Fruit fly (Drosophila melanogaster) whole organism, embryonic: ENCODE results near the gene vsg.
A peak's percentile ranks its signal among the peaks of the same experiment; 100 is the strongest.

Experiments used
- Atf6 ChIP-seq: fragments of 200-800 bp; sonication (Bioruptor generic); IDR thresholded peaks from 2 replicates; pipeline ENCODE4 v1.3.6; 2022; ENCODE audit warnings: missing biosample characterization, missing genetic modification characterization
- C15 ChIP-seq: fragments of 200-800 bp; sonication (Bioruptor generic); IDR thresholded peaks from 3 replicates; pipeline ENCODE4 v1.3.6; 2022; ENCODE audit warnings: missing biosample characterization, missing genetic modification characterization
- CG10147 ChIP-seq: fragments of 200-800 bp; sonication (Bioruptor generic); optimal IDR thresholded peaks from 2 replicates; lab custom pipeline; 2019; ENCODE audit warnings: missing biosample characterization, mild to moderate bottlenecking, missing genetic modification characterization, moderate library complexity
- CG11695 ChIP-seq: fragments of 200-800 bp; sonication (Bioruptor generic); IDR thresholded peaks from 3 replicates; pipeline ENCODE4 v1.3.6; 2022; ENCODE audit warnings: missing biosample characterization, missing genetic modification characterization
- CG12071 ChIP-seq: fragments of 200-800 bp; sonication (Bioruptor generic); optimal IDR thresholded peaks from 3 replicates; lab custom pipeline; 2018; ENCODE audit warnings: missing biosample characterization, mild to moderate bottlenecking, missing genetic modification characterization
- CG12236 ChIP-seq: fragments of 200-800 bp; sonication (Bioruptor generic); optimal IDR thresholded peaks from 2 replicates; lab custom pipeline; 2016; ENCODE audit warnings: missing biosample characterization, missing genetic modification characterization
- CG13123 ChIP-seq: fragments of 200-800 bp; sonication (Bioruptor generic); optimal IDR thresholded peaks from 2 replicates; lab custom pipeline; 2016; ENCODE audit warnings: missing biosample characterization, missing genetic modification characterization
- CG13296 ChIP-seq: fragments of 200-800 bp; sonication (Bioruptor generic); optimal IDR thresholded peaks from 3 replicates; lab custom pipeline; 2018; ENCODE audit warnings: missing biosample characterization, mild to moderate bottlenecking, missing genetic modification characterization
- CG14860 ChIP-seq: fragments of 200-800 bp; sonication (Bioruptor generic); IDR thresholded peaks from 3 replicates; pipeline ENCODE4 v1.3.6; 2022; ENCODE audit warnings: missing biosample characterization, missing genetic modification characterization; ENCODE audit not compliant: partially characterized antibody
- CG17829 ChIP-seq: fragments of 200-800 bp; optimal IDR thresholded peaks from 2 replicates; lab custom pipeline; 2019; ENCODE audit warnings: missing biosample characterization, mild to moderate bottlenecking, missing genetic modification characterization, moderate library complexity
- CG2678 ChIP-seq: fragments of 200-800 bp; sonication (Bioruptor generic); optimal IDR thresholded peaks from 3 replicates; lab custom pipeline; 2019; ENCODE audit warnings: missing biosample characterization, mild to moderate bottlenecking, missing genetic modification characterization, moderate library complexity
- CG32767 ChIP-seq: fragments of 200-800 bp; sonication (Bioruptor generic); IDR thresholded peaks from 2 replicates; pipeline ENCODE4 v1.3.6; 2022; ENCODE audit warnings: missing biosample characterization, missing genetic modification characterization
- CG3847 ChIP-seq: fragments of 200-800 bp; sonication (Bioruptor generic); IDR thresholded peaks from 2 replicates; pipeline ENCODE4 v1.3.6; 2022; ENCODE audit warnings: missing biosample characterization, missing genetic modification characterization
- CG6689 ChIP-seq: fragments of 200-800 bp; sonication (Bioruptor generic); IDR thresholded peaks from 2 replicates; pipeline ENCODE4 v1.3.6; 2022; ENCODE audit warnings: missing biosample characterization, missing genetic modification characterization
- CG9727 ChIP-seq: fragments of 200-800 bp; sonication (Bioruptor generic); optimal IDR thresholded peaks from 3 replicates; lab custom pipeline; 2017; ENCODE audit warnings: missing biosample characterization, mild to moderate bottlenecking, missing genetic modification characterization
- Camta ChIP-seq: fragments of 200-800 bp; sonication (Bioruptor generic); optimal IDR thresholded peaks from 2 replicates; lab custom pipeline; 2016; ENCODE audit warnings: missing biosample characterization, missing genetic modification characterization
- Fer2 ChIP-seq: fragments of 200-800 bp; sonication (Bioruptor generic); optimal IDR thresholded peaks from 2 replicates; lab custom pipeline; 2018; ENCODE audit warnings: missing biosample characterization, mild to moderate bottlenecking, missing genetic modification characterization, moderate library complexity
- H2.0 ChIP-seq: fragments of 200-800 bp; sonication (Bioruptor generic); IDR thresholded peaks from 2 replicates; pipeline ENCODE4 v1.3.6; 2022; ENCODE audit warnings: missing biosample characterization, missing genetic modification characterization
- HLH54F ChIP-seq: fragments of 200-800 bp; sonication (Bioruptor generic); optimal IDR thresholded peaks from 3 replicates; lab custom pipeline; 2016; ENCODE audit warnings: missing biosample characterization, missing genetic modification characterization
- Hmx ChIP-seq: fragments of 200-800 bp; sonication (Bioruptor generic); optimal IDR thresholded peaks from 2 replicates; lab custom pipeline; 2016; ENCODE audit warnings: missing biosample characterization, missing genetic modification characterization
- Hr3 ChIP-seq: fragments of 200-800 bp; sonication (Bioruptor generic); optimal IDR thresholded peaks from 3 replicates; lab custom pipeline; 2016; ENCODE audit warnings: missing biosample characterization, missing genetic modification characterization
- Kr ChIP-seq: fragments of 200-800 bp; sonication (Bioruptor generic); optimal IDR thresholded peaks from 2 replicates; lab custom pipeline; 2017; ENCODE audit warnings: missing biosample characterization, mild to moderate bottlenecking, missing genetic modification characterization
- Lpt ChIP-seq: fragments of >200 bp; optimal IDR thresholded peaks from 2 replicates; lab custom pipeline; 2018; ENCODE audit warnings: missing biosample characterization, missing genetic modification characterization
- Mad ChIP-seq: fragments of 200-800 bp; sonication (Bioruptor generic); optimal IDR thresholded peaks from 2 replicates; lab custom pipeline; 2016; ENCODE audit warnings: missing biosample characterization, missing genetic modification characterization
- Max ChIP-seq: fragments of 200-800 bp; sonication (Bioruptor generic); optimal IDR thresholded peaks from 2 replicates; lab custom pipeline; 2016; ENCODE audit warnings: missing biosample characterization, mild to moderate bottlenecking, missing genetic modification characterization
- Nf-YB ChIP-seq: fragments of 200-800 bp; sonication (Bioruptor generic); optimal IDR thresholded peaks from 3 replicates; lab custom pipeline; 2019; ENCODE audit warnings: missing biosample characterization, mild to moderate bottlenecking, missing genetic modification characterization, moderate library complexity
- Optix ChIP-seq: fragments of 200-800 bp; sonication (Bioruptor generic); IDR thresholded peaks from 3 replicates; pipeline ENCODE4 v1.3.6; 2022; ENCODE audit warnings: missing biosample characterization, missing genetic modification characterization
- Pdp1 ChIP-seq, 2 experiments: fragments of 200-800 bp; sonication (Bioruptor generic); optimal IDR thresholded peaks; 3 replicates each; lab custom pipeline; 2016; ENCODE audit warnings: missing biosample characterization in 2 of 2, missing genetic modification characterization in 2 of 2, mild to moderate bottlenecking in 1 of 2, moderate library complexity in 1 of 2
- Rfx ChIP-seq: fragments of 200-800 bp; sonication (Bioruptor generic); IDR thresholded peaks from 2 replicates; pipeline ENCODE4 v1.3.6; 2022; ENCODE audit warnings: missing biosample characterization, missing genetic modification characterization
- Sox102F ChIP-seq: fragments of 200-800 bp; sonication (Bioruptor generic); optimal IDR thresholded peaks from 2 replicates; lab custom pipeline; 2018; ENCODE audit warnings: missing biosample characterization, mild to moderate bottlenecking, missing genetic modification characterization, moderate library complexity
- Sry-β ChIP-seq: fragments of 200-800 bp; sonication (Bioruptor generic); optimal IDR thresholded peaks from 2 replicates; lab custom pipeline; 2018; ENCODE audit warnings: missing biosample characterization, mild to moderate bottlenecking, missing genetic modification characterization, moderate library complexity
- TFAM ChIP-seq: fragments of 200-800 bp; sonication (Bioruptor generic); optimal IDR thresholded peaks from 2 replicates; lab custom pipeline; 2017; ENCODE audit warnings: missing biosample characterization, missing genetic modification characterization, inconsistent platforms
- Taf1 ChIP-seq: fragments of 200-800 bp; sonication (Bioruptor generic); IDR thresholded peaks from 2 replicates; pipeline ENCODE4 v1.3.6; 2022; ENCODE audit warnings: missing biosample characterization, missing genetic modification characterization
- Tbp ChIP-seq: fragments of >200 bp; optimal IDR thresholded peaks from 2 replicates; lab custom pipeline; 2018; ENCODE audit warnings: missing biosample characterization, missing genetic modification characterization
- Xbp1 ChIP-seq: fragments of 200-800 bp; sonication (Bioruptor generic); optimal IDR thresholded peaks from 3 replicates; lab custom pipeline; 2016; ENCODE audit warnings: missing biosample characterization, mild to moderate bottlenecking, missing genetic modification characterization
- abd-A ChIP-seq: fragments of 200-800 bp; sonication (Bioruptor generic); optimal IDR thresholded peaks from 3 replicates; lab custom pipeline; 2019; ENCODE audit warnings: missing biosample characterization, mild to moderate bottlenecking, missing genetic modification characterization, moderate library complexity
- ac ChIP-seq: fragments of 200-800 bp; sonication (Bioruptor generic); optimal IDR thresholded peaks from 3 replicates; lab custom pipeline; 2017; ENCODE audit warnings: missing biosample characterization, mild to moderate bottlenecking, missing genetic modification characterization
- ash1 ChIP-seq: fragments of 200-800 bp; sonication (Bioruptor generic); optimal IDR thresholded peaks from 2 replicates; lab custom pipeline; 2018; ENCODE audit warnings: missing biosample characterization, mild to moderate bottlenecking, missing genetic modification characterization
- ato ChIP-seq: fragments of 200-800 bp; sonication (Bioruptor generic); IDR thresholded peaks from 2 replicates; pipeline ENCODE4 v1.3.6; 2022; ENCODE audit warnings: missing biosample characterization, missing genetic modification characterization; ENCODE audit not compliant: partially characterized antibody
- bcd ChIP-seq: fragments of 200-800 bp; sonication (Bioruptor generic); optimal IDR thresholded peaks from 2 replicates; lab custom pipeline; 2017; ENCODE audit warnings: missing biosample characterization, mild to moderate bottlenecking, missing genetic modification characterization
- cato ChIP-seq: fragments of 200-800 bp; sonication (Bioruptor generic); optimal IDR thresholded peaks from 2 replicates; lab custom pipeline; 2016; ENCODE audit warnings: missing biosample characterization, missing genetic modification characterization, borderline replicate concordance
- cwo ChIP-seq: fragments of 200-800 bp; sonication (Bioruptor generic); optimal IDR thresholded peaks from 3 replicates; lab custom pipeline; 2017; ENCODE audit warnings: missing biosample characterization, missing genetic modification characterization, mild to moderate bottlenecking, moderate library complexity, missing genetic modification reagents
- jumu ChIP-seq: fragments of 200-800 bp; sonication (Bioruptor generic); optimal IDR thresholded peaks from 3 replicates; lab custom pipeline; 2016; ENCODE audit warnings: missing biosample characterization, missing genetic modification characterization
- kah ChIP-seq: fragments of 200-800 bp; sonication (Bioruptor generic); optimal IDR thresholded peaks from 2 replicates; lab custom pipeline; 2018; ENCODE audit warnings: missing biosample characterization, mild to moderate bottlenecking, missing genetic modification characterization
- nom ChIP-seq: fragments of 200-800 bp; sonication (Bioruptor generic); optimal IDR thresholded peaks from 2 replicates; lab custom pipeline; 2017; ENCODE audit warnings: missing biosample characterization, missing genetic modification characterization, mild to moderate bottlenecking, moderate library complexity, missing genetic modification reagents
- prd ChIP-seq, 3 experiments: fragments of >200 bp in 2 of 3; fragments of 200-800 bp in 1 of 3; sonication (Bioruptor generic) in 1 of 3; optimal IDR thresholded peaks in 2 of 3; IDR thresholded peaks in 1 of 3; 2 replicates in 2 of 3; 3 replicates in 1 of 3; pipeline versions ENCODE4 v1.3.6 to Lab custom; 2017 to 2022; ENCODE audit warnings: missing biosample characterization in 1 of 3, missing genetic modification characterization in 1 of 3
- sd ChIP-seq: fragments of 200-800 bp; sonication (Bioruptor generic); optimal IDR thresholded peaks from 3 replicates; lab custom pipeline; 2018; ENCODE audit warnings: missing biosample characterization, mild to moderate bottlenecking, missing genetic modification characterization, moderate library complexity
- sob ChIP-seq: fragments of 200-800 bp; sonication (Bioruptor generic); IDR thresholded peaks from 2 replicates; pipeline ENCODE4 v1.3.6; 2022; ENCODE audit warnings: missing biosample characterization, missing genetic modification characterization
- tin ChIP-seq: fragments of 200-800 bp; sonication (Bioruptor generic); optimal IDR thresholded peaks from 3 replicates; lab custom pipeline; 2016; ENCODE audit warnings: missing biosample characterization, missing genetic modification characterization

vsg gene

dm6 chr3L:9692892-9693551 lies 21.1 kb upstream of the vsg start (continued):
- TF ChIP-seq CG2678 (tag; lab: Kevin White, UChicago) (peak; percentile 98), CG13123 (GFP tag; lab: Kevin White, UChicago) (peak; percentile 82), cato (GFP tag; lab: Kevin White, UChicago) (peak; percentile 96), Sry-β (GFP tag; lab: Kevin White, UChicago) (peak; percentile 58), sd (tag; lab: Kevin White, UChicago) (peak; percentile 76), CG12071 (GFP tag; lab: Kevin White, UChicago) (peak; percentile 81), Sox102F (GFP tag; lab: Kevin White, UChicago) (peak; percentile 93), Atf6 (GFP tag; lab: Robert Waterston, UW) (peak; percentile 94), Pdp1 (GFP tag; optimal IDR thresholded peaks at IDR 0.05; lab: Kevin White, UChicago) (peak; percentile 93 to 97), kah (no peak), bcd (GFP tag; lab: Kevin White, UChicago) (peak; percentile 98), prd (optimal IDR thresholded peaks at IDR 0.05; lab: Kevin White, UChicago) (no peak), prd (GFP tag; IDR thresholded peaks at IDR 0.05; lab: Robert Waterston, UW) (peak; percentile 92), Nf-YB (peak; percentile 83), CG12236 (GFP tag; lab: Kevin White, UChicago) (peak; percentile 94), CG13296 (GFP tag; lab: Kevin White, UChicago) (peak; percentile 95), ac (GFP tag; lab: Kevin White, UChicago) (no peak), Max (GFP tag; lab: Kevin White, UChicago) (peak; percentile 94), sob (GFP tag; lab: Robert Waterston, UW) (peak; percentile 92), Lpt (GFP tag; lab: Kevin White, UChicago) (no peak), CG6689 (GFP tag; lab: Robert Waterston, UW) (peak; percentile 94), cwo (peak; percentile 97), Rfx (peak; percentile 90), CG9727 (GFP tag; lab: Kevin White, UChicago) (peak; percentile 98), Hr3 (peak; percentile 97), Tbp (GFP tag; lab: Kevin White, UChicago) (no peak), jumu (GFP tag; lab: Kevin White, UChicago) (peak; percentile 97), Taf1 (peak; percentile 76), Fer2 (peak; percentile 88), HLH54F (GFP tag; lab: Kevin White, UChicago) (peak; percentile 98), nom (GFP tag; lab: Kevin White, UChicago) (peak; percentile 72), CG32767 (GFP tag; lab: Robert Waterston, UW) (peak; percentile 90), Optix (GFP tag; lab: Robert Waterston, UW) (peak; percentile 86), C15 (GFP tag; lab: Robert Waterston, UW) (peak; percentile 69; the same call in 1 of the 3 replicates), CG11695 (GFP tag; lab: Robert Waterston, UW) (peak; percentile 93), CG3847 (GFP tag; lab: Robert Waterston, UW) (peak; percentile 92), CG14860 (GFP tag; lab: Robert Waterston, UW) (no peak), Mad (GFP tag; lab: Kevin White, UChicago) (peak; percentile 94), TFAM (peak; percentile 85), H2.0 (GFP tag; lab: Robert Waterston, UW) (peak; percentile 88), Xbp1 (peak; percentile 96), Camta (peak; percentile 96), ash1 (peak; percentile 68), ato (no peak), CG10147 (peak; percentile 97), tin (GFP tag; lab: Kevin White, UChicago) (peak; percentile 96), Kr (GFP tag; lab: Kevin White, UChicago) (no peak), abd-A (peak; percentile 59), Hmx (GFP tag; lab: Kevin White, UChicago) (peak; percentile 94), CG17829 (tag; lab: Kevin White, UChicago) (peak; percentile 94)
